Worm (Caenorhabditis elegans): ENCODE results near the gene bus-8B.

The bus-8B gene

ce11 chrX:5515459-5515858, 22.3 kb downstream of the bus-8B start:
- TF ChIP-seq skn-1 (tag; optimal IDR thresholded peaks at IDR 0.05) = no peak
- peak; percentile 3 for TF ChIP-seq fkh-10 (GFP tag; optimal IDR thresholded peaks at IDR 0.05)

ce11 chrX:5516365-5516764, 23.2 kb downstream of the bus-8B start:
- TF ChIP-seq pqm-1 (tag; optimal IDR thresholded peaks at IDR 0.05) (peak; percentile 40), elt-2 (tag; optimal IDR thresholded peaks at IDR 0.05) (peak; percentile 9), pha-4 (tag; optimal IDR thresholded peaks at IDR 0.05) (peak; percentile 69), ama-1 (optimal IDR thresholded peaks at IDR 0.05) (no peak), ceh-16 (tag; optimal IDR thresholded peaks at IDR 0.05) (no peak)

ce11 chrX:5517063-5517462, 23.9 kb downstream of the bus-8B start, which contains the start of gene T23F2.5:
TSS of gene T23F2.5 (minus strand) at chrX:5517163.
- TF ChIP-seq nhr-11 (tag; optimal IDR thresholded peaks at IDR 0.05) = peak; percentile 19
- TF ChIP-seq aly-2 (tag; optimal IDR thresholded peaks at IDR 0.05) = no peak

ce11 chrX:5517844-5518243, 24.7 kb downstream of the bus-8B start:
- TF ChIP-seq mdl-1 (tag; optimal IDR thresholded peaks at IDR 0.05) (no peak), nfya-1 (tag; optimal IDR thresholded peaks at IDR 0.05; ENCODE audit: insufficient read depth) (peak; percentile 7), nhr-67 (tag; optimal IDR thresholded peaks at IDR 0.05) (no peak), nhr-12 (tag; optimal IDR thresholded peaks at IDR 0.05) (no peak), ZK546.5 (tag; optimal IDR thresholded peaks at IDR 0.05) (no peak), mml-1 (tag; optimal IDR thresholded peaks at IDR 0.05) (no peak), nhr-25 (tag; optimal IDR thresholded peaks at IDR 0.05) (peak; percentile 67)

ce11 chrX:5518352-5518751, 25.2 kb downstream of the bus-8B start:
- TF ChIP-seq ztf-11 (tag; optimal IDR thresholded peaks at IDR 0.05) (no peak), skn-1 (tag; optimal IDR thresholded peaks at IDR 0.05) (no peak), mdl-1 (tag; optimal IDR thresholded peaks at IDR 0.05) (no peak), nhr-23 (tag; optimal IDR thresholded peaks at IDR 0.05) (no peak), fkh-10 (GFP tag; optimal IDR thresholded peaks at IDR 0.05) (no peak), lin-39 (tag; optimal IDR thresholded peaks at IDR 0.05) (no peak), ceh-28 (tag; optimal IDR thresholded peaks at IDR 0.05) (no peak), eor-1 (tag; optimal IDR thresholded peaks at IDR 0.05) (no peak), egl-5 (tag; optimal IDR thresholded peaks at IDR 0.05) (no peak)

ce11 chrX:5519567-5519966, 26.4 kb downstream of the bus-8B start:
- TF ChIP-seq pha-4 (tag; optimal IDR thresholded peaks at IDR 0.05) (peak; percentile 18), elt-3 (tag; optimal IDR thresholded peaks at IDR 0.05) (no peak), nhr-43 (tag; optimal IDR thresholded peaks at IDR 0.05; ENCODE audit: poor library complexity, severe bottlenecking) (peak; percentile 1), nhr-23 (tag; optimal IDR thresholded peaks at IDR 0.05) (peak; percentile 26), pqm-1 (tag; optimal IDR thresholded peaks at IDR 0.05) (no peak), elt-2 (tag; optimal IDR thresholded peaks at IDR 0.05) (peak; percentile 17), mdl-1 (tag; optimal IDR thresholded peaks at IDR 0.05) (no peak)

- peak; percentile 66 for TF ChIP-seq pqm-1 (tag; optimal IDR thresholded peaks at IDR 0.05)
- no peak for TF ChIP-seq zag-1 (tag; optimal IDR thresholded peaks at IDR 0.05)
- peak; percentile 92 for TF ChIP-seq pha-4 (tag; optimal IDR thresholded peaks at IDR 0.05)
- no peak for TF ChIP-seq snpc-4 (tag; optimal IDR thresholded peaks at IDR 0.05)
- no peak for TF ChIP-seq unc-39 (tag; optimal IDR thresholded peaks at IDR 0.05)
- TF ChIP-seq daf-12 (tag; optimal IDR thresholded peaks at IDR 0.05) = no peak
- TF ChIP-seq ceh-16 (tag; optimal IDR thresholded peaks at IDR 0.05) = no peak
- no peak for TF ChIP-seq eor-1 (tag; optimal IDR thresholded peaks at IDR 0.05)
- TF ChIP-seq nhr-77 (tag; optimal IDR thresholded peaks at IDR 0.05) = no peak
- TF ChIP-seq unc-62 (GFP tag; optimal IDR thresholded peaks at IDR 0.05) = no peak
- TF ChIP-seq elt-2 (tag; optimal IDR thresholded peaks at IDR 0.05) = peak; percentile 88
- TF ChIP-seq nhr-11 (tag; optimal IDR thresholded peaks at IDR 0.05) = no peak
- TF ChIP-seq sea-2 (GFP tag; optimal IDR thresholded peaks at IDR 0.05) = no peak
- no peak for TF ChIP-seq nfya-1 (tag; optimal IDR thresholded peaks at IDR 0.05; ENCODE audit: insufficient read depth)
- no peak for TF ChIP-seq nhr-12 (tag; optimal IDR thresholded peaks at IDR 0.05)
- TF ChIP-seq nhr-76 (tag; optimal IDR thresholded peaks at IDR 0.05) = no peak
Measured at ce11 chrX:5522769-5523601, 29.9 kb downstream of the bus-8B start, which contains the start of gene mboa-3. TSS of gene mboa-3 (minus strand) at chrX:5522819.
